Fruit fly (Drosophila melanogaster) ovary, adult (tissue): ENCODE data around the gene Srp72.
A peak's percentile ranks its signal among the peaks of the same experiment; 100 is the strongest.

Experiments
- CG17801 ChIP-seq: fragments of 200-800 bp; optimal IDR thresholded peaks from 2 replicates; lab custom pipeline; 2019; ENCODE audit warnings: missing biosample characterization, mild to moderate bottlenecking, missing genetic modification characterization, moderate library complexity; ENCODE audit not compliant: partially characterized antibody

Srp72 gene

dm6 chr3R:20576789-20577188 lies 11.7 kb upstream of the Srp72 start, which contains the start of the genes TFAM and CG5412:
Gene TFAM (minus strand): TSS chr3R:20577010.
Gene CG5412 (plus strand): TSS chr3R:20577053.
- no peak for TF ChIP-seq CG17801 (GFP tag; lab: Kevin White, UChicago)

- peak; percentile 88 for TF ChIP-seq CG17801 (GFP tag; lab: Kevin White, UChicago)
Measured at dm6 chr3R:20579816-20580215, 8.7 kb upstream of the Srp72 start, which contains the start of the genes EloB and Srp14. Gene EloB (minus strand): TSS chr3R:20579850. Gene Srp14 (plus strand): TSS chr3R:20580115.

DNA sequence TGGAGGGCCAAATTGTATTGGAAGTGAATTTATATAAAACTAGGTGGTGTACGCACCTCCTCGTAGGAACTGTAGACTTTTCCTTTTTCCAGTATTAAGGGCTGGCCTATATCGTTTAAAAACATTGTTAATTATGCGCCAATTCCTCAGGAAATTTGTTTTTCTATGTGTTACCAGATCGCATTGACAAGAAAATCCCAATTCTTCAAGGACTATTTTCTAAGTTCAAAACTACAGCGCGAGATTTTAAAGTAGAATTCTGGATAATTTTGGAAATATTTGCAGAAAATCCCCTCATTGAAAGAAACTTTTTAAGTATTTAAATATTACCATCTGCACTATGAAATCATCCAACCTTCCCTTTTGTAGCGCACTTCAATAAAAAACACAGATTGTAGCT lies 7.1 kb upstream of the Srp72 start, which contains the start of gene CG34008:
TSS of gene CG34008 (minus strand) at position 147 of the 400 bp plus-strand sequence.
- no peak for TF ChIP-seq CG17801 (GFP tag; lab: Kevin White, UChicago)

DNA sequence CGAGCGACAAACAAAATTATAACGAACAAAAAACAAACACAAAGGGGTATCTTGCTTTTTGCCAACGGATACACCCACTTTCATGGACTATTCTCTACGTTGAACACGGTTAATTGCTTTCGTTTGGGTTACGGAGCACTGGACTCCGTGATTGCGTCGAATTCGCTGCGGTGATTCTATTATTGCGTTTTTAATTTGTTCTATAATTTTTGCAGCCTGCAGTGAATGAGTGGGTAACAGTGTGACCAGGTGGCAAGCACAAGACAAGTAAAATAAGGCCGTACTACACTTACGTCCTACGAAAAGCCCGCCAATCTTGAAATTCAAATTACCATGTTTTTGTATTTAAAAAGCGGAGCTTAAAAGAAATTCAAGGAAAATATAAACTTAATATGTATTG lies 2.9 kb upstream of the Srp72 start, which contains the start of gene CG16953:
TSS of gene CG16953 (minus strand) at position 268 of the 400 bp plus-strand sequence.
- TF ChIP-seq CG17801 (GFP tag; lab: Kevin White, UChicago), result peak; percentile 40

DNA sequence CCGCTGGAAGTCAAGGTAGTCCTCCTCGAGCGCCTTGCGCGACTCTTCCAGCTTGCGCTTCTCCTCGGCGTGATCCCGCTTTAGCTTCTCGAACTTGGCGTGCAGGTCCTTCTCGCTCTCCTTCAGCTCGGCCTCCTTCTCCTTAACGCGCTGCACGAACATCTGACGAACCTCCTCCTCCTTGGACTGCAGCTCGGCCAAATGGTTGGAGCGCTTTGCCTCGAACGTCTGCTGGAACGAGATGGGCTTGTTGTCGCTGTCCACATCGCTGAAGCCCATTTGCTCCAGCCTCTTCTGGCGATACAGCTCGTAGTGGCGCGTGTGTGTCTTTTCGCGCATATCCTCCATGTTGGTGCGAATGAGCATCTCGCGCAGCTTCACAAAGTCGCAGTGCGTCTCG lies 2.1 kb upstream of the Srp72 start:
- TF ChIP-seq CG17801 (GFP tag; lab: Kevin White, UChicago), result no peak

dm6 chr3R:20587630-20588479 lies 656 bp upstream of the Srp72 start, which contains the start of gene Septin2:
Gene Septin2 (minus strand): TSS chr3R:20588356.
- TF ChIP-seq CG17801 (GFP tag; lab: Kevin White, UChicago), result peak; percentile 65

DNA sequence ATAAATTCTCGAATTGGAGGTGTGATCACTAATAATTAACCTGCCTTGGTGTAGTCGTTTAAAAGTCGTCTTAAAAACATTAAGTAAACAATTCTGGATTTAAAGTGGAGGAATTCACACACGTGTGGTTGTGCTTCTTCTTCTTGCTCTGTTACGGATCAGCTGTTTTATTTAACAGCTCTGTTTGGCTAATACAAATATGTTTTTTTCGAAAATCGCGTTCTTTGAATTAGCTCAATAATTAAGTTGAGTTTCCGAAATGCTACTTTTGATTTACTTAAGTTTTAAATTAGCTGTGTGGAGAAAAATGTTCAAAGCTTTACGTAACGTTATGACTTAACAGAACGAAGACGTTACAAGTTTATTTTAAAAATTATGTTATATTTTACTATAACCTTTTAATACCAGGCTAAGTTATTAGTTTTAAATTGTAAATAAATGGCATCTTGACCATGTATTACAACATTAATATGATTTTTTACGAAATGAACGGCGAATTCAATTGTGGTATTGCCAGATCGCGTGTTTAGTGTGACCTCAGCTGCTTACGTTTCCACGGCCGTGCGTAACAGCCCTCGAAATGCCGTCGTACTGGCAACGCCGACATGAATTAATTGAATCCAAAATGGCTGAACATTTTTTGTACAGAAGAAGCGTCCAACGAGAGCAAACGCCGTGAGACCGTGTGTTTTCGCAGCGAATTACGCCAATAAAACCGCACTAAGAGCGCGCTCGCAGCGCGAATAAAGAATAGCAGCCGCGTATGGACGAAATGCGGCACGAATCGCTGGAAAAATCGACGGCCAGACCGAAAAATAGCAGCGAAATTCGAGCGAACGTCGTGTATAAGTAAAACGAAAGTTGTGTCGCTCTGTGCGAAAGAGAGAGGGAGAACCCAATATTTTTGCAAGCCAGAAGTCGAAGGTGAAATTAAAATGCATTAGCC lies 4.3 kb downstream of the Srp72 start, which contains the start of the genes Pus1 and bon:
TSS of gene Pus1 (minus strand) at position 155 of the 946 bp plus-strand sequence.
TSS of gene bon (plus strand) at position 623 of the 946 bp plus-strand sequence.
- peak; percentile 35 for TF ChIP-seq CG17801 (GFP tag; lab: Kevin White, UChicago)

dm6 chr3R:20593463-20593838 lies 4.9 kb downstream of the Srp72 start:
- TF ChIP-seq CG17801 (GFP tag; lab: Kevin White, UChicago), result no peak

DNA sequence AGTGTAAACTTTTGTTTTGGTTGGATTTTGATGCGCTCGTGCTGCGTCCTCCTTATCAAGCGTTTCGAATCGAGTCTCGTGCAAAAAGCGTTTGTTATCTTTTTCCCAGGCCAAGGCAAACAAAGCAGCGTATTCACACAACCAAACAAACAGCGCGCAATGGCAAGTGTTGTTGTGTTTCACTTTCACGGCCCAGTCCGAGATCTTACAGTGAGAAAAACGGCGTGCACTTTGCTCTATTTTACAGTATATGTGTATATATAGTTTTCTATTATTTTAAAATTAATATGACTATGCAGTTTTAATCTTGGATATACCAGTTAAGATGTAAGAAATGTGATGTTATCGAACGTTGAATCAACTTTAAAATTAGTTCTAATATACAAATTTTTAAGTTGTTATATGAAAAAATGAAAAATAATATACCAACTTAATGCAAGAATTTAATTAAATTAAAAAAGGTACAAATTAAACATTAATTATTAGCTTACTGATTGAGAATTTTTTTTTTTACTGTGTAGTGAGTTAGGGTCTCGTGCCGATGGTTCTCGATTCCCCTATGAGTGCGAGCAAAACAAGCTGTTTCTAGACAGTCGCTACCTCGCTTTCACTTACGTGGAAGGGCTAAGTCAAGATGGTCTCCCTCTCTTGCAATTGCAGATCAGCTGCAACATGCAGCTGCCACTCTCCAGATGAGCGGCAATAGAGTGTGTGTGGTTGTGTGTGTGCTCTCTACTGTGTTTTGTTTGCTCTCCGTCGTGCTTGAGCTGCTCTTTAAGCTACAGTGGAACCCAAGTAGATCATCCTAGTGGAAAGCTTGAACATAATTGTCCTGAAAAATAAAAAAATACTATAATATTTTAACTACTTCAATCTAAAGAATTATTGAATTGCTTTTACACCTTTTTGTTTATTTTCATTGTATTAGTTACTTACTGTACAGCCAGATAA lies 6.0 kb downstream of the Srp72 start:
- peak; percentile 89 for TF ChIP-seq CG17801 (GFP tag; lab: Kevin White, UChicago)

DNA sequence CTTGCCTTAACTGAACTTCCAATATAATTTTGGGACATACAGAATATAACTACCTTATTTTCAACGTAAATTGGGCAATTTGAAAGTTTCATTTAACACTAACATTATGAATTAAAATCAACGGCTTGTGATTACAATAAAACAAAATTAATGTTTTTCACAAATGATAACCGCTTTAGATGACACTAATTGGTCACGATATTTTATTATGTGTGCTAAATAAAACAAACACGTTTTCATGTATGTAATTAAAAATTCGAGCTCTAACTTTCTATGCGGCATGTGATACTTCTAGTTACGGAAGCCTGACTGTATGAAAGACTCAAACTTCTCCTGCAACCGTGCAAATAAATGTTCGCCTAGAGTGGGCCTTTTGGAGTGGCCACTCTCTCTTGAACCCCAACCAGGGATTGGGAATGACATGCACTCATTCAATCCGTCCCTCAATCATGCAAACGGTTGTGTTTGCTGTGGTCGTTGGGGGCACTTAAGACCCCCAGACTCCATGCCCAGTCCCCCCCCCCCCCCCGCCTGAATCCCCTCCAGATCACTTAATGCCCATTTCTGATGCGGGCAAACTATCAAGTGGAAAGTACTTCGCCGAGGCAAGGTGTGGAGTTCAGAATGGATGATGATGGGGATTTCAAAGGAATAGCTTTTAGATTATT lies 6.8 kb downstream of the Srp72 start:
- TF ChIP-seq CG17801 (GFP tag; lab: Kevin White, UChicago), result no peak

DNA sequence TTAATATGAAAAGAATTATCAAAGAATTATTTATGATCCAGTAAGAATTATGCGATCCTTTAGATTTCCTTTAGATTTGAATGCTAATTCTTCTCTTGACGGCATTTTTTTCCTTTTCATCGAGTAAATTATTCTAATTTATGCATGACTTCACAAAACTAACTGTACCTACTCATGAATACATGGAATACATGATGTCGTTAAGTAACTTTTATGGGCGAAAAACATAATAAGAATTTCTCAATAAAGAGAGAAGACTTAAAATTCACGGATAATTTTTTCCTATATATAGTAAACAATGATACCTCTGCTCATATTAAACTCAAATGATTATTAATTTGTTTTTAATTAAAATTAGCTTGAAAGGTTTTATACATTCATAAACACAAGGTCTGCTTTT lies 7.4 kb downstream of the Srp72 start:
- TF ChIP-seq CG17801 (GFP tag; lab: Kevin White, UChicago), result no peak

DNA sequence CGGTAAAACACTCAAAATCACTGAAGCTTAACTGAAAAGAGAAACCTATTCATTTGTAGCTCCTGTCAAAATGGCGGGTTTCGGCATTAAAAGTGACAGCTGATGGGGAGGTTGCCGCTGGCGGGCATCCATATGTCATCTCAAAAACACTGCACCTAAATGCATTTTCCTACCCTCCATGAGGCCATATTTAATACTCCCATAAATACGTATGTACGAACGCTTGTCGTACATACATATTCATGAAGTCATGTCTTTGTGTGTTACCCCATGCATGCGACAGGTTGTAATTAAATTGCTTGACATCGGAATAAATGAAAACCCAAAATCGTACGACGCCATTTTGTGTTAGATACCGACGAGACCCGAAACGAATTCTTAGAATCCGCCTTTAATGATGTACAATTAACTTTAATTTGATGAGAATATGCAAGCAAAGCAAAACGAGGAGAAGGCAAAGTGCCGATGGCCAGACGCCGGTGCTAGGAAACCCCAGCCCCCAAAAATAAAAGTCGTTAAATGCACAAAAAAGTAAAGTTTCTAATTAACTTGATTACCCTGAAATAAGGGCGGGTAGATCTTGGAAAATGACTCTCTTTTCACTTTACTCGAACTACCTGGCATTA lies 7.9 kb downstream of the Srp72 start:
- TF ChIP-seq CG17801 (GFP tag; lab: Kevin White, UChicago), result no peak
